Fruit fly (Drosophila melanogaster): ENCODE measurements around the gene MBD-R2.

Gene MBD-R2

dm6 chr3R:12356044-12356443 lies at the start of gene MBD-R2:
Gene MBD-R2 (minus strand): TSS chr3R:12356265.
- TF ChIP-seq Clk (GFP tag; optimal IDR thresholded peaks at IDR 0.05) (no peak), Mnt (GFP tag; optimal IDR thresholded peaks at IDR 0.05) (peak; percentile 31), CG14711 (tag; optimal IDR thresholded peaks at IDR 0.05) (no peak), tj (GFP tag; optimal IDR thresholded peaks at IDR 0.05) (no peak), toe (GFP tag; optimal IDR thresholded peaks at IDR 0.05) (no peak), bab1 (GFP tag; optimal IDR thresholded peaks at IDR 0.05) (peak; percentile 19), CG33017 (tag; optimal IDR thresholded peaks at IDR 0.05) (no peak), CG12768 (GFP tag; optimal IDR thresholded peaks at IDR 0.05) (no peak)

- TF ChIP-seq CG5204 (GFP tag; optimal IDR thresholded peaks at IDR 0.05) (no peak), CG12768 (GFP tag; optimal IDR thresholded peaks at IDR 0.05) (no peak), cic (GFP tag; optimal IDR thresholded peaks at IDR 0.05) (peak; percentile 69)
These were observed 49.8 kb upstream of the MBD-R2 start, which contains the start of gene Cyp9f2 for dm6 chr3R:12405928-12406234. Gene Cyp9f2 (minus strand): TSS chr3R:12406028.

dm6 chr3R:12405134-12405533 lies 49.1 kb upstream of the MBD-R2 start:
- no peak for TF ChIP-seq bab1 (GFP tag; optimal IDR thresholded peaks at IDR 0.05)
- peak; percentile 77 for TF ChIP-seq kay (GFP tag; ENCODE audit: borderline replicate concordance)

- peak; percentile 87 for TF ChIP-seq pad (GFP tag; optimal IDR thresholded peaks at IDR 0.05)
- peak; percentile 97 for TF ChIP-seq CG11617 (GFP tag; optimal IDR thresholded peaks at IDR 0.05)
- TF ChIP-seq bab1 (GFP tag; optimal IDR thresholded peaks at IDR 0.05) = peak; percentile 98
- peak; percentile 95 for TF ChIP-seq Clk (GFP tag; optimal IDR thresholded peaks at IDR 0.05)
- TF ChIP-seq CG5204 (GFP tag; optimal IDR thresholded peaks at IDR 0.05) = peak; percentile 96
- peak; percentile 99 for TF ChIP-seq CG33017 (tag; optimal IDR thresholded peaks at IDR 0.05)
- peak; percentile 96 for TF ChIP-seq Hr96 (GFP tag; optimal IDR thresholded peaks at IDR 0.05)
- TF ChIP-seq CG7045 (GFP tag; optimal IDR thresholded peaks at IDR 0.05) = peak; percentile 100
- peak; percentile 85 for TF ChIP-seq Crg-1 (GFP tag; optimal IDR thresholded peaks at IDR 0.05)
- TF ChIP-seq CG7101 (tag; optimal IDR thresholded peaks at IDR 0.05) = peak; percentile 99
- peak; percentile 96 for TF ChIP-seq toe (GFP tag; optimal IDR thresholded peaks at IDR 0.05)
- TF ChIP-seq CG1620 (GFP tag; optimal IDR thresholded peaks at IDR 0.05) = peak; percentile 86
- peak; percentile 88 for TF ChIP-seq cic (GFP tag; optimal IDR thresholded peaks at IDR 0.05)
- peak; percentile 91 for TF ChIP-seq Mnt (GFP tag; optimal IDR thresholded peaks at IDR 0.05)
- TF ChIP-seq kay (GFP tag; ENCODE audit: borderline replicate concordance) = peak; percentile 99
- peak; percentile 79 for TF ChIP-seq tj (GFP tag; optimal IDR thresholded peaks at IDR 0.05)
- peak; percentile 86 for TF ChIP-seq ovo (GFP tag; optimal IDR thresholded peaks at IDR 0.05)
- no peak for TF ChIP-seq cnc (optimal IDR thresholded peaks at IDR 0.05)
- peak; percentile 98 for TF ChIP-seq CG12768 (GFP tag; optimal IDR thresholded peaks at IDR 0.05)
- TF ChIP-seq CG14711 (tag; optimal IDR thresholded peaks at IDR 0.05) = peak; percentile 96
These were observed 46.9 kb upstream of the MBD-R2 start for dm6 chr3R:12402935-12403334.

- no peak for TF ChIP-seq pad (GFP tag; optimal IDR thresholded peaks at IDR 0.05)
- TF ChIP-seq CG7045 (GFP tag; optimal IDR thresholded peaks at IDR 0.05) = peak; percentile 46
- TF ChIP-seq toe (GFP tag; optimal IDR thresholded peaks at IDR 0.05) = no peak
- TF ChIP-seq Mnt (GFP tag; optimal IDR thresholded peaks at IDR 0.05) = peak; percentile 32
- peak; percentile 30 for TF ChIP-seq cic (GFP tag; optimal IDR thresholded peaks at IDR 0.05)
- TF ChIP-seq CG5204 (GFP tag; optimal IDR thresholded peaks at IDR 0.05) = no peak
- peak; percentile 44 for TF ChIP-seq CG12768 (GFP tag; optimal IDR thresholded peaks at IDR 0.05)
- TF ChIP-seq Hr96 (GFP tag; optimal IDR thresholded peaks at IDR 0.05) = no peak
- TF ChIP-seq bab1 (GFP tag; optimal IDR thresholded peaks at IDR 0.05) = peak; percentile 10
- TF ChIP-seq cnc (optimal IDR thresholded peaks at IDR 0.05) = no peak
- peak; percentile 26 for TF ChIP-seq CG11617 (GFP tag; optimal IDR thresholded peaks at IDR 0.05)
- no peak for TF ChIP-seq kay (GFP tag; ENCODE audit: borderline replicate concordance)
- TF ChIP-seq CG7101 (tag; optimal IDR thresholded peaks at IDR 0.05) = peak; percentile 15
- TF ChIP-seq CG1620 (GFP tag; optimal IDR thresholded peaks at IDR 0.05) = no peak
- no peak for TF ChIP-seq ovo (GFP tag; optimal IDR thresholded peaks at IDR 0.05)
- no peak for TF ChIP-seq Clk (GFP tag; optimal IDR thresholded peaks at IDR 0.05)
- TF ChIP-seq CG14711 (tag; optimal IDR thresholded peaks at IDR 0.05) = peak; percentile 5
- TF ChIP-seq tj (GFP tag; optimal IDR thresholded peaks at IDR 0.05) = no peak
- no peak for TF ChIP-seq Crg-1 (GFP tag; optimal IDR thresholded peaks at IDR 0.05)
- TF ChIP-seq CG33017 (tag; optimal IDR thresholded peaks at IDR 0.05) = peak; percentile 6
These were observed 45.7 kb upstream of the MBD-R2 start, which contains the start of gene DNAlig3 for dm6 chr3R:12401672-12402296. Gene DNAlig3 (minus strand): TSS chr3R:12401839.

dm6 chr3R:12398620-12399247 lies 42.7 kb upstream of the MBD-R2 start, which contains the start of gene Cyp9f3:
Gene Cyp9f3 (minus strand): TSS chr3R:12398929.
- no peak for TF ChIP-seq CG7101 (tag; optimal IDR thresholded peaks at IDR 0.05)
- TF ChIP-seq CG5204 (GFP tag; optimal IDR thresholded peaks at IDR 0.05) = no peak
- TF ChIP-seq pad (GFP tag; optimal IDR thresholded peaks at IDR 0.05) = peak; percentile 45
- peak; percentile 25 for TF ChIP-seq cic (GFP tag; optimal IDR thresholded peaks at IDR 0.05)
- no peak for TF ChIP-seq Mnt (GFP tag; optimal IDR thresholded peaks at IDR 0.05)
- TF ChIP-seq CG11617 (GFP tag; optimal IDR thresholded peaks at IDR 0.05) = no peak

dm6 chr3R:12398054-12398453 lies 42.0 kb upstream of the MBD-R2 start:
- no peak for TF ChIP-seq Crg-1 (GFP tag; optimal IDR thresholded peaks at IDR 0.05)
- TF ChIP-seq kay (GFP tag; ENCODE audit: borderline replicate concordance) = peak; percentile 88
- TF ChIP-seq CG14711 (tag; optimal IDR thresholded peaks at IDR 0.05) = peak; percentile 7
- no peak for TF ChIP-seq tj (GFP tag; optimal IDR thresholded peaks at IDR 0.05)
- TF ChIP-seq CG7045 (GFP tag; optimal IDR thresholded peaks at IDR 0.05) = peak; percentile 49
